Worm (Caenorhabditis elegans) whole organism, mixed stage, embryonic: ENCODE measurements around the gene Y37E11AR.7.

Experiments used
- M03D4.4 ChIP-seq: sonication (generic microtip); optimal IDR thresholded peaks from 2 replicates; lab custom pipeline; 2017; ENCODE audit warnings: mild to moderate bottlenecking, missing genetic modification characterization, missing compliant biosample characterization
- bed-3 ChIP-seq: fragments of 200-800 bp; sonication (Bioruptor generic); optimal IDR thresholded peaks from 3 replicates; lab custom pipeline; 2018; ENCODE audit warnings: mild to moderate bottlenecking, missing genetic modification characterization, moderate library complexity, missing compliant biosample characterization
- blmp-1 ChIP-seq: fragments of 150-350 bp; optimal IDR thresholded peaks from 2 replicates; lab custom pipeline; 2014; ENCODE audit warnings: missing biosample characterization, missing genetic modification characterization
- ceh-39 ChIP-seq: fragments of 150-350 bp; optimal IDR thresholded peaks from 2 replicates; lab custom pipeline; 2014; ENCODE audit warnings: missing biosample characterization, missing genetic modification characterization
- ceh-43 ChIP-seq: fragments of 200-800 bp; sonication (Bioruptor generic); optimal IDR thresholded peaks from 2 replicates; lab custom pipeline; 2018; ENCODE audit warnings: mild to moderate bottlenecking, missing genetic modification characterization, moderate library complexity, missing compliant biosample characterization
- ceh-83 ChIP-seq: fragments of 200-800 bp; sonication (Bioruptor generic); optimal IDR thresholded peaks from 2 replicates; lab custom pipeline; 2018; ENCODE audit warnings: mild to moderate bottlenecking, missing genetic modification characterization, missing compliant biosample characterization
- ces-1 ChIP-seq: fragments of 150-350 bp; optimal IDR thresholded peaks from 2 replicates; lab custom pipeline; 2014; ENCODE audit warnings: missing biosample characterization, missing genetic modification reagents, missing genetic modification characterization
- cnd-1 ChIP-seq: fragments of 200-800 bp; sonication (Bioruptor generic); optimal IDR thresholded peaks from 2 replicates; lab custom pipeline; 2018; ENCODE audit warnings: mild to moderate bottlenecking, missing genetic modification characterization, missing compliant biosample characterization
- drap-1 ChIP-seq: fragments of 200-800 bp; sonication (Bioruptor generic); optimal IDR thresholded peaks from 3 replicates; lab custom pipeline; 2018; ENCODE audit warnings: mild to moderate bottlenecking, missing genetic modification characterization, missing compliant biosample characterization
- elt-1 ChIP-seq: sonication (generic microtip); optimal IDR thresholded peaks from 2 replicates; lab custom pipeline; 2017; ENCODE audit warnings: missing genetic modification characterization, mild to moderate bottlenecking, missing compliant biosample characterization, antibody characterized with exemption, moderate library complexity, borderline replicate concordance; ENCODE audit not compliant: insufficient read depth
- elt-3 ChIP-seq: fragments of 150-350 bp; optimal IDR thresholded peaks from 2 replicates; lab custom pipeline; 2014; ENCODE audit warnings: missing biosample characterization, missing genetic modification characterization
- flh-1 ChIP-seq: fragments of 200-800 bp; sonication (Bioruptor generic); optimal IDR thresholded peaks from 2 replicates; lab custom pipeline; 2018; ENCODE audit warnings: mild to moderate bottlenecking, missing genetic modification characterization, moderate library complexity, missing compliant biosample characterization
- ham-2 ChIP-seq: fragments of 200-800 bp; sonication (Bioruptor generic); optimal IDR thresholded peaks from 2 replicates; lab custom pipeline; 2018; ENCODE audit warnings: mild to moderate bottlenecking, missing genetic modification characterization, missing compliant biosample characterization
- hlh-1 ChIP-seq: fragments of 150-350 bp; optimal IDR thresholded peaks from 2 replicates; lab custom pipeline; 2014; ENCODE audit warnings: missing biosample characterization, missing genetic modification reagents, missing genetic modification characterization
- lin-13 ChIP-seq: fragments of 150-350 bp; optimal IDR thresholded peaks from 2 replicates; lab custom pipeline; 2014; ENCODE audit warnings: missing biosample characterization, missing genetic modification characterization
- lin-32 ChIP-seq: fragments of 200-800 bp; sonication (Bioruptor generic); optimal IDR thresholded peaks from 2 replicates; lab custom pipeline; 2018; ENCODE audit warnings: mild to moderate bottlenecking, missing genetic modification characterization, missing compliant biosample characterization
- lsy-2 ChIP-seq: fragments of 150-350 bp; optimal IDR thresholded peaks from 2 replicates; lab custom pipeline; 2014; ENCODE audit warnings: missing biosample characterization, missing genetic modification characterization
- mab-5 ChIP-seq: fragments of 150-350 bp; optimal IDR thresholded peaks from 2 replicates; lab custom pipeline; 2014; ENCODE audit warnings: missing biosample characterization, missing genetic modification characterization
- mep-1 ChIP-seq: fragments of 150-350 bp; optimal IDR thresholded peaks from 2 replicates; lab custom pipeline; 2017; ENCODE audit warnings: missing biosample characterization, missing genetic modification reagents, missing genetic modification characterization, inconsistent platforms
- mls-2 ChIP-seq: sonication (generic microtip); optimal IDR thresholded peaks from 2 replicates; lab custom pipeline; 2016; ENCODE audit warnings: mild to moderate bottlenecking, missing genetic modification characterization, moderate library complexity, missing compliant biosample characterization
- nhr-12 ChIP-seq: fragments of 150-350 bp; optimal IDR thresholded peaks from 2 replicates; lab custom pipeline; 2014; ENCODE audit warnings: missing biosample characterization, missing genetic modification characterization
- nhr-2 ChIP-seq: fragments of 150-350 bp; optimal IDR thresholded peaks from 2 replicates; lab custom pipeline; 2014; ENCODE audit warnings: missing biosample characterization, missing genetic modification characterization
- nhr-237 ChIP-seq: fragments of 150-350 bp; optimal IDR thresholded peaks from 2 replicates; lab custom pipeline; 2014; ENCODE audit warnings: missing biosample characterization, missing genetic modification characterization
- nhr-28 ChIP-seq: fragments of 150-350 bp; optimal IDR thresholded peaks from 2 replicates; lab custom pipeline; 2014; ENCODE audit warnings: missing biosample characterization, missing genetic modification characterization
- nhr-76 ChIP-seq: sonication (generic microtip); optimal IDR thresholded peaks from 2 replicates; lab custom pipeline; 2017; ENCODE audit warnings: missing biosample characterization, missing genetic modification characterization
- pha-4 ChIP-seq: fragments of 150-350 bp; optimal IDR thresholded peaks from 2 replicates; lab custom pipeline; 2018; ENCODE audit warnings: missing biosample characterization, missing genetic modification reagents, missing genetic modification characterization
- sem-2 ChIP-seq: fragments of 200-800 bp; sonication (Bioruptor generic); optimal IDR thresholded peaks from 2 replicates; lab custom pipeline; 2018; ENCODE audit warnings: mild to moderate bottlenecking, missing genetic modification characterization, missing compliant biosample characterization
- snpc-4 ChIP-seq: fragments of 150-350 bp; optimal IDR thresholded peaks from 2 replicates; lab custom pipeline; 2014; ENCODE audit warnings: missing biosample characterization, missing genetic modification characterization
- sptf-1 ChIP-seq: sonication (generic microtip); optimal IDR thresholded peaks from 2 replicates; lab custom pipeline; 2017; ENCODE audit warnings: mild to moderate bottlenecking, missing genetic modification characterization, moderate library complexity, missing compliant biosample characterization
- tbx-8 ChIP-seq: fragments of 200-800 bp; sonication (Bioruptor generic); optimal IDR thresholded peaks from 2 replicates; lab custom pipeline; 2018; ENCODE audit warnings: mild to moderate bottlenecking, missing genetic modification characterization, moderate library complexity, missing compliant biosample characterization
- unc-120 ChIP-seq: sonication (generic microtip); optimal IDR thresholded peaks from 2 replicates; lab custom pipeline; 2017; ENCODE audit warnings: missing genetic modification characterization, missing compliant biosample characterization; ENCODE audit not compliant: poor library complexity, severe bottlenecking
- unc-39 ChIP-seq: fragments of 150-350 bp; optimal IDR thresholded peaks from 2 replicates; lab custom pipeline; 2014; ENCODE audit warnings: missing biosample characterization, missing genetic modification characterization
- unc-62 ChIP-seq: fragments of 150-350 bp; optimal IDR thresholded peaks from 2 replicates; lab custom pipeline; 2014; ENCODE audit warnings: missing biosample characterization, missing genetic modification reagents, missing genetic modification characterization
- zip-8 ChIP-seq: fragments of 150-350 bp; optimal IDR thresholded peaks from 2 replicates; lab custom pipeline; 2014; ENCODE audit warnings: missing biosample characterization, missing genetic modification characterization
- ztf-11 ChIP-seq: fragments of 150-350 bp; optimal IDR thresholded peaks from 2 replicates; lab custom pipeline; 2014; ENCODE audit warnings: missing biosample characterization, missing genetic modification characterization

The Y37E11AR.7 gene

DNA sequence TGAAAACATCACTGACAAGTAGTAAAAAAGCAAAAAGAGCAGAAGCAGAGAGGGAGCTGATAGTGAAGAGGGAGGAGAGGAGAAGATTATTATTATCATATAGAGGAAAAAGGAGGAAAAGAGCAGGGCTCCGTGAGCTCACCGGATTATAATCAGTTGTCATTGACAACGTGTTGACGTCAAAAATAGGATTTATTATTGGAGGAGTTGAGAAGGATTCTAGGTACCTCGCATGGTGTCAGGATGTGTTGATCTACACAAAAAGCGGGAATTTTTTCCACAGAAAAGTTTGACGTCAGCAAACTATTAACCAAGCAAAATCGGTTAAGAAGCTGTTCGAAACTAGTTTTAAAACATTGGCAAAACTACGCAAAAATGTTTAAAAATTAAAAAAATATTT is 18.9 kb upstream of the Y37E11AR.7 start:
- TF ChIP-seq mep-1 (tag; lab: Kevin White, UChicago) (no peak), nhr-12 (tag; lab: Kevin White, UChicago) (no peak), M03D4.4 (no peak), blmp-1 (tag; lab: Kevin White, UChicago) (no peak), unc-120 (tag; lab: Kevin White, UChicago) (no peak), nhr-76 (tag; lab: Kevin White, UChicago) (no peak), elt-3 (tag; lab: Kevin White, UChicago) (no peak), zip-8 (tag; lab: Kevin White, UChicago) (no peak), drap-1 (GFP tag; lab: Kevin White, UChicago) (no peak), mls-2 (no peak), flh-1 (GFP tag; lab: Kevin White, UChicago) (no peak), unc-39 (no peak)

DNA sequence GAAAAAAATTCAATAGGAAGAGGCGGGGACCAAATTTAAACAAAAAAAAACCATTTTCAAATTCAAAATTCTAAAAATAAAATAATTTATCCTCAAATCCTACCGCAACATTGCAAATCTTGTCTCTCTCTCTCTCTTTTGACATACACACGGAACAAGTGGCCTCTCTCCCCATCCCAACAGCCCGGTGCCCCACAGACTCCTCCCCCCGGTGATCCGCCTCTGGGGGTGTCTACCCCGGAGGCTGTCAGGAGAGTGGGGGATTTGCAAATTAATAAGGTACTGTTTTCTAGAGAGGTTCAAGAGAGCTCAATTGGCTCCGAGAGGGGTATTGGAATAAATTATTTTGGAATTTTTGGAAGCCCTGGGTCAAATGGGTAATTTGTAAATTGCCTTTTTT is 12.5 kb upstream of the Y37E11AR.7 start:
- TF ChIP-seq hlh-1 (tag; lab: Kevin White, UChicago) = peak; percentile 57
- peak; percentile 6 for TF ChIP-seq mls-2
- TF ChIP-seq lin-13 (tag; lab: Kevin White, UChicago) = no peak
- TF ChIP-seq, all 35 proteins: peak for 2

DNA sequence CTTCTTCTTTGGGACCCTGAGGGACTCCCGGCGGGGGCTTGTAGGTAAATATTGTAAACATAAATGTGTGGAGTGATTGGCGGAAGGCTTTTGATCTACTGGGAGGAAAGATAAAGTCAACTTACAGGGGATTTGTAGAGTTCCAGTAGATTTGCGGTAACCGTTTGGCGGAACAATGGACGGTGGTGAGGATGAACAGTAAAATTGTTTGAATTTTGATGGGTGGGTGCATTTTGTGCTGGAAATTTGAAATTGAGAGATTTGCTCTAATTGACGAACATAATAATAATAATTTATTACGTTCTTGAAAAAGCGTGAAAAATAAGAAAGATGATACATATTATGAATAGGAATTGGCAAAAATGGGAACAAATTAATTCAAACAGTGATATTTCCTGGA is 11.3 kb upstream of the Y37E11AR.7 start, which contains the start of gene vab-2:
vab-2 (minus strand) TSS at position 238 of the 400 bp plus-strand sequence.
- TF ChIP-seq ces-1 (GFP tag; lab: Kevin White, UChicago) = no peak
- peak; percentile 55 for TF ChIP-seq ceh-83 (GFP tag; lab: Kevin White, UChicago)
- TF ChIP-seq flh-1 (GFP tag; lab: Kevin White, UChicago) = no peak
- peak; percentile 14 for TF ChIP-seq mep-1 (tag; lab: Kevin White, UChicago)

DNA sequence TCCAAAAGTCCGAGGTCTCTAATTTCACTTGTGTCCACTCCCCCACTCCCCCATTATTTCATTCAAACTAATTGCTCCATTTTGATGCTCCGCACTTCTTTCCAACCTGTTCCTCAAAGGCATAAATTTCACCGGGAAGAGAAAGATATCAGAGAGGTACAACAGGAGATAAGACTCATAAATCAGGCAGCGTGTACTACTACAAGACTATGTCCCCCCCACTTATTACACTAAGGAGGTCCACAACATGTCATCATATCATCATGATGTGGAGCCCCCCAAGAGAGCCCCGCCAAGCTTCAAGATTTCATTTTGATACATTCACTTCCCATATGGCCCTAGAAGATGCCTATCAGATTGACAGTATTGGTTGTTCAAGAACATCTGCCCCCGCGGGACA is 10.2 kb upstream of the Y37E11AR.7 start:
- TF ChIP-seq snpc-4 (tag; lab: Kevin White, UChicago) = no peak
- TF ChIP-seq elt-1 (tag; lab: Kevin White, UChicago) = no peak
- TF ChIP-seq unc-62 (GFP tag; lab: Kevin White, UChicago) = peak; percentile 86
- TF ChIP-seq mab-5 (tag; lab: Kevin White, UChicago) = peak; percentile 82
- peak; percentile 22 for TF ChIP-seq cnd-1 (tag; lab: Kevin White, UChicago)

DNA sequence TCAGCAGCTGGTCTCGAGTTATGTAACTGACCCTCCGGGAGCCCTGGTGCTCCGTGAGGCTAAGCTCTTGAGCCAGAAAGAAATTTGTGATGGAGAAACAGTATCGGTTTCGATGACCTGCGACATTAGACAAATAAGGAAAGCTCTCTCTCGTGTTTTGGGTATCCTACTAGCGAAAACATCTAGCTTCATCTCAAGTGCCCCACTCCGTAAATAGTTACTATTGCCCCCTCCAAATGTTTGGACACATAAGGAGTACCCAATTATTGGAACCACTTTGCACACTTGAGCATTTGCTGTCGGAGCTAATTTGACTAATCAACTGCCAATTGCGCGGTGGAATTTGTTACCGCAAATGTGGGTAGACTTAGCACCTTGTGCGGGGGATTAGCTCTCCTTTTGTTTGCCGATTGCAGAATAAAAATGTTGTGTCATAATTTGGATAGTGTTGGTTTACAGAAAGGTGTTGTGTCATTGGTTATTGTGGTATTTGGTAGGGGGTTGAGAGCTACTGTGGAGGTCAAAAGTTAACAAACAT is 8.8 kb upstream of the Y37E11AR.7 start:
- TF ChIP-seq ceh-39 (no peak), unc-120 (tag; lab: Kevin White, UChicago) (no peak), snpc-4 (tag; lab: Kevin White, UChicago) (no peak), flh-1 (GFP tag; lab: Kevin White, UChicago) (no peak), mls-2 (no peak), ham-2 (GFP tag; lab: Kevin White, UChicago) (no peak), nhr-237 (tag; lab: Kevin White, UChicago) (no peak), elt-3 (tag; lab: Kevin White, UChicago) (no peak), cnd-1 (tag; lab: Kevin White, UChicago) (no peak), lsy-2 (tag; lab: Kevin White, UChicago) (no peak), nhr-2 (tag; lab: Kevin White, UChicago) (peak; percentile 88), ceh-83 (GFP tag; lab: Kevin White, UChicago) (no peak), M03D4.4 (no peak), hlh-1 (tag; lab: Kevin White, UChicago) (no peak), unc-62 (GFP tag; lab: Kevin White, UChicago) (no peak), drap-1 (GFP tag; lab: Kevin White, UChicago) (no peak), tbx-8 (GFP tag; lab: Kevin White, UChicago) (no peak), bed-3 (no peak), mab-5 (tag; lab: Kevin White, UChicago) (no peak), nhr-28 (no peak), elt-1 (tag; lab: Kevin White, UChicago) (no peak), unc-39 (no peak), ces-1 (GFP tag; lab: Kevin White, UChicago) (peak; percentile 71), lin-13 (tag; lab: Kevin White, UChicago) (no peak), zip-8 (tag; lab: Kevin White, UChicago) (peak; percentile 42), ztf-11 (tag; lab: Kevin White, UChicago) (peak; percentile 3), sem-2 (no peak), lin-32 (GFP tag; lab: Kevin White, UChicago) (no peak), ceh-43 (GFP tag; lab: Kevin White, UChicago) (no peak), sptf-1 (tag; lab: Kevin White, UChicago) (no peak), pha-4 (tag; lab: Kevin White, UChicago) (no peak)
